Worm (Caenorhabditis elegans) whole organism, L2 larva: ENCODE results near the gene F54E2.2.

Source experiments
- alr-1 ChIP-seq: fragments of 150-350 bp; optimal IDR thresholded peaks from 2 replicates; lab custom pipeline; 2014; ENCODE audit warnings: missing biosample characterization, missing genetic modification characterization
- elt-3 ChIP-seq: sonication (generic microtip); optimal IDR thresholded peaks from 2 replicates; lab custom pipeline; 2017; ENCODE audit warnings: missing biosample characterization, missing genetic modification characterization

- TF ChIP-seq alr-1, result no peak
- TF ChIP-seq elt-3 (tag; lab: Kevin White, UChicago), result no peak
These were observed 22.0 kb downstream of the F54E2.2 start, which contains the start of gene srt-34 for ce11 chrV:2818117-2818516.
